Worm (Caenorhabditis elegans) whole organism, mixed stage, embryonic: ENCODE measurements around the gene T16A1.2.
"Not testable (repeated sequence)": the region's sequence is repeated elsewhere in the genome, so short reads cannot be mapped to it uniquely, and the experiment has no call there.

ENCODE experiments used
- ceh-39 ChIP-seq: fragments of 150-350 bp; optimal IDR thresholded peaks from 2 replicates; lab custom pipeline; 2014; ENCODE audit warnings: missing biosample characterization, missing genetic modification characterization
- flh-1 ChIP-seq: fragments of 200-800 bp; sonication (Bioruptor generic); optimal IDR thresholded peaks from 2 replicates; lab custom pipeline; 2018; ENCODE audit warnings: mild to moderate bottlenecking, missing genetic modification characterization, moderate library complexity, missing compliant biosample characterization
- lin-13 ChIP-seq: fragments of 150-350 bp; optimal IDR thresholded peaks from 2 replicates; lab custom pipeline; 2014; ENCODE audit warnings: missing biosample characterization, missing genetic modification characterization
- mep-1 ChIP-seq: fragments of 150-350 bp; optimal IDR thresholded peaks from 2 replicates; lab custom pipeline; 2017; ENCODE audit warnings: missing biosample characterization, missing genetic modification reagents, missing genetic modification characterization, inconsistent platforms
- snpc-4 ChIP-seq: fragments of 150-350 bp; optimal IDR thresholded peaks from 2 replicates; lab custom pipeline; 2014; ENCODE audit warnings: missing biosample characterization, missing genetic modification characterization

- TF ChIP-seq ceh-39 (tag; lab: Kevin White, UChicago); snpc-4 (tag; lab: Kevin White, UChicago); lin-13; mep-1 (tag; lab: Kevin White, UChicago); flh-1 (GFP tag; lab: Kevin White, UChicago): not testable (repeated sequence)
Observed at ce11 chrII:2067451-2068021, 27.9 kb upstream of the T16A1.2 start, which contains the start of gene F07E5.12.
